Worm (Caenorhabditis elegans): ENCODE results near the gene ins-35.

DNA sequence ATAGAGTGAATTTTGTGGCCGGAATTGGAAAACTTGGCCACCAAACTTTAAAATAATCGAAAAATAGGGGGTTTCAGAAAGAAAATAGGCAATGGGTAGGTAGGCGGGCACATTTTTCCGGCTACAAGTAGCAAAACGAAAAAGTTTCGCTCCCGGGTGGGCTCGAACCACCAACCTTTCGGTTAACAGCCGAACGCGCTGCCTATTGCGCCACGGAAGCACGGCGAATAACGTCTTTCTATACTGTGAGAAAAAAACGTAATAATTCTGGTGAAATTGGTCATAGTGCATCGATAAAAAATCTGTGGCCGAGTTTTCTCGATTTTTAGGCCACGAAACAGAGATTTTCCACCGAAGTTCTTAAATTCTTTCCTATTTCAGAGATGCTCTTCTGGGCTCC, 25.0 kb upstream of the ins-35 start:
- TF ChIP-seq nhr-12 (tag; optimal IDR thresholded peaks at IDR 0.05) (no peak), lsy-2 (tag; optimal IDR thresholded peaks at IDR 0.05) (no peak)

Measured in whole organism, mixed stage, embryonic.